Worm (Caenorhabditis elegans): ENCODE measurements around the gene myo-5.

DNA sequence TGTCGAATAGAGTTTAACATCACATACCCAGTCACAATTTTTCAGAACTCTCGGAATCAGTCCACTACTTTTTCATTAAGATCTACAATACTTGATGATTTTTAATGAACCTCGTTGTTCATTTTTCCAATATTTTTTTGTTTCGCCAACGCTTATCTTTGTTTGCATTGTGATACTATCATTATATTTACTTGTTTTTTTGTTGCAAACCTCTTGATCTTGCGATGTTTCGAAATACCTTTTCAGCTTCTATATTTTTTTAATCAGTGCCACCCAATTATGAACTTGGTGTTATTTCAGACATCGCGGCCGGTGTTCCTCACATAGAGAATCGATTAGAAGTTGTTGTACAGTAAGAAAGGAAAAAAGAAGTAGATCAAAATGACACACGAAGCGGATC lies at the start of gene myo-5:
- TF ChIP-seq tbx-37 (GFP tag; conservative IDR thresholded peaks at IDR 0.05) (no peak), ceh-13 (GFP tag; optimal IDR thresholded peaks at IDR 0.05) (no peak), ama-1 (optimal IDR thresholded peaks at IDR 0.05) (no peak), flt-1 (GFP tag; IDR thresholded peaks at IDR 0.05) (no peak), tra-4 (tag; optimal IDR thresholded peaks at IDR 0.05) (no peak), pes-1 (GFP tag; IDR thresholded peaks at IDR 0.05) (no peak), hmg-4 (GFP tag; optimal IDR thresholded peaks at IDR 0.05) (no peak), scrt-1 (GFP tag; IDR thresholded peaks at IDR 0.05) (no peak)

All from whole organism, early embryonic.